Worm (Caenorhabditis elegans): Measurements from ENCODE around the gene srw-14.

DNA sequence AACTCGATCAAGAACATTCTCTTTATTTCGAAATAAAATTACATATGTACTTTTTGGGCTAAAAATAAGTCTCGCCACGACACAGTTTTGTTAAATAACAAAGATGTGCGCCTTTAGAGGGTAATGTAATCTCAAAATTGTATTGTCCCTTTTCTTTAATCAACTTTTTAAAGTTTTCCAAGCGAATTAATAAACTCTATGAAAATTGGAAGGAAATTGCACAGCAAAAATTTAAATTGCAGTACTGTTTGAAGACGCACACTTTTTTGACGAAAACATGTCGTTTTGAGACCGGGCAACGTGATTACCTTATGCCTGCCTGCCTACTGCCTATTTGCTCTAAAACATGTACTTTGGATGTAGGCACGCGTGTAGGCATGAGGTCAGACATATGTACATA lies 33.8 kb upstream of the srw-14 start:
- TF ChIP-seq elt-3 (tag; optimal IDR thresholded peaks at IDR 0.05) (no peak), ztf-11 (tag; optimal IDR thresholded peaks at IDR 0.05) (no peak)

Data from whole organism, mixed stage, embryonic.